Worm (Caenorhabditis elegans) whole organism, L4/young adult: ENCODE results near the gene C01G10.10.

ENCODE experiments used
- W03F9.2 ChIP-seq: fragments of 150-350 bp; optimal IDR thresholded peaks from 2 replicates; lab custom pipeline; 2014; ENCODE audit warnings: missing biosample characterization, missing genetic modification characterization
- dao-5 ChIP-seq: sonication (generic microtip); optimal IDR thresholded peaks from 2 replicates; lab custom pipeline; 2016; ENCODE audit warnings: missing genotype, missing genetic modification characterization, moderate library complexity, missing compliant biosample characterization
- him-1 ChIP-seq: sonication (generic microtip); optimal IDR thresholded peaks from 2 replicates; lab custom pipeline; 2016; ENCODE audit warnings: missing genotype, missing genetic modification reagents, missing genetic modification characterization, missing compliant biosample characterization

- TF ChIP-seq W03F9.2 (tag; lab: Kevin White, UChicago) (no peak), him-1 (tag; lab: Kevin White, UChicago) (no peak), dao-5 (tag; lab: Kevin White, UChicago) (no peak)
These were observed 1.4 kb upstream of the C01G10.10 start for ce11 chrV:15083659-15084058.
